Worm (Caenorhabditis elegans): ENCODE measurements around the gene C33G3.5.

- TF ChIP-seq ceh-16 (tag; optimal IDR thresholded peaks at IDR 0.05) (no peak), nhr-23 (tag; optimal IDR thresholded peaks at IDR 0.05) (no peak), mdl-1 (tag; optimal IDR thresholded peaks at IDR 0.05) (no peak), fos-1 (tag; optimal IDR thresholded peaks at IDR 0.05) (no peak), nhr-237 (tag; optimal IDR thresholded peaks at IDR 0.05) (no peak), tbx-2 (tag; optimal IDR thresholded peaks at IDR 0.05) (no peak), pqm-1 (tag; optimal IDR thresholded peaks at IDR 0.05) (no peak), ama-1 (optimal IDR thresholded peaks at IDR 0.05) (no peak), nhr-11 (tag; optimal IDR thresholded peaks at IDR 0.05) (no peak), skn-1 (tag; optimal IDR thresholded peaks at IDR 0.05) (no peak), nhr-28 (tag; optimal IDR thresholded peaks at IDR 0.05) (no peak)
Measured at ce11 chrX:14029392-14029791, 49.1 kb downstream of the C33G3.5 start.
